ENCODE assay signal across 1 fruit fly cellular context in the genomic region with DNA sequence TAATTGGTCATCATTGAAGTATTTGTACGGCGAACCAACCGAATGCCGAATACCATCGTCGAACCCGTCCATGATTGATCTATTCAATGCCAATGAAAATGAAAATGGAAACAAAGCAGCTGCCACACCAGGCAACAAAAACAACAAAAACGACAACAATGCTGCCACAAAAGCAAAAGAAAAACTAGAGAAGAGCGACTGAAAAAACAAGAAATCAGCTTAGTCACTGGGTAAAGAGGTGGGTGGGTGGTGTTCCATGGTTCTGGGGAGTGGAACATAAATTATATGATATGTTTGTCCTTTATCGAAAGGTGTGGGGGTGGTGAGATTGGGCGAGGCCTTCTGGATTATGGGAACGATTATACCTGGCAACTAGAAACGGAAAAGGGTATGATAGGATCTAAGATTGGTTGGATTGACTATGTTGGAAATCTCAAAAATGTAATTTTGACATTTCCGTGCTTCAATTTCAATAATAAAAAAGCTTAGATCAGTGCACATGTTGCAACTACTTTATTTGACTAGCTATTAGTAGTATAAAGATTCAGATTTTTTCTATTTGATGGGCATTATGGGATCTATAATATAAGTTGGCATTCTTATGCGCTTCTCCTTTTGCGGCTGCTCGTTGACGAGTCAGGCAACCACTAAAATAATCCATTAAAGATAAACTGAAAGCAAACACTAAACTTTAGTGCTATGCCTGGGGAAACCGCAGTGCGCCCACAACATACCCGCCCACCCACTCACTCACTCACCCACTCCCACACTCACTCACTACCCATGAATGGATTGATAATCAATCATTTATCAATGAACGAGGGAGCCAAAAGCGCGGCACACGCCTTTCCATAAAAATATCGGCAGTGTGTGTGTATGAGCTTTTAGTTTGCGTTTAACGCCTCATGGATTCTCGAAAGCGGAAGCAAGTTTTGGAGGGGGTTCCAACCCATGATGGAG.
TF ChIP-seq lines count a peak whose summit lies in the region.

No protein-coding gene starts in this region.

TF ChIP-seq in whole organism, embryonic, 481 proteins besides CTCF, POLR2A, EP300 and RAD21 (continued from another document and continues in another):
- TF ChIP-seq jumu (GFP tag; optimal IDR thresholded peaks at IDR 0.05; lab: Kevin White, UChicago) (no peak), twi (tag; optimal IDR thresholded peaks at IDR 0.05; lab: Kevin White, UChicago) (no peak), pho (GFP tag; optimal IDR thresholded peaks at IDR 0.05; lab: Kevin White, UChicago) (no peak), her (GFP tag; optimal IDR thresholded peaks at IDR 0.05; lab: Kevin White, UChicago) (no peak), CG18764 (GFP tag; optimal IDR thresholded peaks at IDR 0.05; lab: Kevin White, UChicago) (no peak), crc (GFP tag; optimal IDR thresholded peaks at IDR 0.05; lab: Kevin White, UChicago) (no peak), CG42726 (GFP tag; IDR thresholded peaks at IDR 0.05; lab: Robert Waterston, UW; ENCODE audit: partially characterized antibody) (no peak), CG5953 (GFP tag; IDR thresholded peaks at IDR 0.05; lab: Robert Waterston, UW) (no peak), CG31441 (GFP tag; IDR thresholded peaks at IDR 0.05; lab: Robert Waterston, UW) (peak; percentile 55), Mrtf (GFP tag; IDR thresholded peaks at IDR 0.05; lab: Robert Waterston, UW) (no peak), Neu2 (GFP tag; optimal IDR thresholded peaks at IDR 0.05; lab: Kevin White, UChicago; ENCODE audit: borderline replicate concordance) (no peak), org-1 (GFP tag; optimal IDR thresholded peaks at IDR 0.05; lab: Kevin White, UChicago) (no peak), CG13624 (GFP tag; optimal IDR thresholded peaks at IDR 0.05; lab: Kevin White, UChicago) (no peak), luna (GFP tag; optimal IDR thresholded peaks at IDR 0.05; lab: Kevin White, UChicago) (no peak), Trl (optimal IDR thresholded peaks at IDR 0.05; lab: Kevin White, UChicago) (no peak), Trl (GFP tag; optimal IDR thresholded peaks at IDR 0.05; lab: Kevin White, UChicago) (no peak), CG13775 (GFP tag; optimal IDR thresholded peaks at IDR 0.05; lab: Kevin White, UChicago) (no peak), tll (GFP tag; optimal IDR thresholded peaks at IDR 0.05; lab: Kevin White, UChicago) (no peak), Dfd (GFP tag; optimal IDR thresholded peaks at IDR 0.05; lab: Kevin White, UChicago) (no peak), CG12155 (GFP tag; optimal IDR thresholded peaks at IDR 0.05; lab: Kevin White, UChicago) (no peak), pnt (GFP tag; optimal IDR thresholded peaks at IDR 0.05; lab: Kevin White, UChicago) (no peak), da (GFP tag; optimal IDR thresholded peaks at IDR 0.05; lab: Kevin White, UChicago) (no peak), Opbp (GFP tag; IDR thresholded peaks at IDR 0.05; lab: Robert Waterston, UW; ENCODE audit: partially characterized antibody) (no peak), pum (GFP tag; optimal IDR thresholded peaks at IDR 0.05; lab: Kevin White, UChicago) (no peak), hbn (GFP tag; IDR thresholded peaks at IDR 0.05; lab: Robert Waterston, UW; ENCODE audit: partially characterized antibody) (no peak), tio (GFP tag; optimal IDR thresholded peaks at IDR 0.05; lab: Kevin White, UChicago) (no peak), Hand (GFP tag; optimal IDR thresholded peaks at IDR 0.05; lab: Kevin White, UChicago) (no peak), CG10565 (GFP tag; optimal IDR thresholded peaks at IDR 0.05; lab: Kevin White, UChicago) (no peak), CHES-1-like (GFP tag; optimal IDR thresholded peaks at IDR 0.05; lab: Kevin White, UChicago) (no peak), CG17359 (tag; optimal IDR thresholded peaks at IDR 0.05; lab: Kevin White, UChicago) (peak; percentile 28), gce (GFP tag; IDR thresholded peaks at IDR 0.05; lab: Robert Waterston, UW) (no peak), chm (GFP tag; IDR thresholded peaks at IDR 0.05; lab: Robert Waterston, UW) (no peak), CrebB (tag; optimal IDR thresholded peaks at IDR 0.05; lab: Kevin White, UChicago) (no peak), Atf6 (GFP tag; IDR thresholded peaks at IDR 0.05; lab: Robert Waterston, UW) (no peak), sens (GFP tag; lab: Kevin White, UChicago) (peak; percentile 78), fu2 (GFP tag; optimal IDR thresholded peaks at IDR 0.05; lab: Kevin White, UChicago) (no peak), CG10209 (GFP tag; optimal IDR thresholded peaks at IDR 0.05; lab: Kevin White, UChicago) (peak; percentile 30), CG1647 (GFP tag; optimal IDR thresholded peaks at IDR 0.05; lab: Kevin White, UChicago) (no peak), Camta (GFP tag; optimal IDR thresholded peaks at IDR 0.05; lab: Kevin White, UChicago) (no peak), CG4730 (GFP tag; IDR thresholded peaks at IDR 0.05; lab: Robert Waterston, UW) (no peak), sug (tag; optimal IDR thresholded peaks at IDR 0.05; lab: Kevin White, UChicago) (peak; percentile 7), CG10321 (GFP tag; IDR thresholded peaks at IDR 0.05; lab: Robert Waterston, UW) (no peak), PHDP (tag; optimal IDR thresholded peaks at IDR 0.05; lab: Kevin White, UChicago) (peak; percentile 35), CG4707 (GFP tag; optimal IDR thresholded peaks at IDR 0.05; lab: Kevin White, UChicago) (no peak), ATbp (GFP tag; optimal IDR thresholded peaks at IDR 0.05; lab: Kevin White, UChicago) (peak; percentile 12), jing (GFP tag; optimal IDR thresholded peaks at IDR 0.05; lab: Kevin White, UChicago) (no peak), zen2 (GFP tag; IDR thresholded peaks at IDR 0.05; lab: Robert Waterston, UW; ENCODE audit: partially characterized antibody) (no peak; the same call in 2 of the 3 replicates), CG6813 (GFP tag; optimal IDR thresholded peaks at IDR 0.05; lab: Kevin White, UChicago) (no peak), CG1529 (GFP tag; optimal IDR thresholded peaks at IDR 0.05; lab: Kevin White, UChicago) (no peak), CG18011 (GFP tag; optimal IDR thresholded peaks at IDR 0.05; lab: Kevin White, UChicago) (no peak), grn (GFP tag; optimal IDR thresholded peaks at IDR 0.05; lab: Kevin White, UChicago) (peak; percentile 50), tna (GFP tag; IDR thresholded peaks at IDR 0.05; lab: Robert Waterston, UW; ENCODE audit: partially characterized antibody) (no peak), CG31365 (tag; optimal IDR thresholded peaks at IDR 0.05; lab: Kevin White, UChicago) (no peak), CG14014 (GFP tag; IDR thresholded peaks at IDR 0.05; lab: Robert Waterston, UW) (no peak), inv (GFP tag; IDR thresholded peaks at IDR 0.05; lab: Robert Waterston, UW; ENCODE audit: partially characterized antibody) (no peak), nmo (GFP tag; optimal IDR thresholded peaks at IDR 0.05; lab: Kevin White, UChicago) (no peak), CG14710 (tag; optimal IDR thresholded peaks at IDR 0.05; lab: Kevin White, UChicago) (peak; percentile 10), amos (GFP tag; IDR thresholded peaks at IDR 0.05; lab: Robert Waterston, UW; ENCODE audit: partially characterized antibody) (no peak), CG16863 (GFP tag; optimal IDR thresholded peaks at IDR 0.05; lab: Kevin White, UChicago) (no peak), CG43689 (GFP tag; IDR thresholded peaks at IDR 0.05; lab: Robert Waterston, UW) (no peak), pan (optimal IDR thresholded peaks at IDR 0.05; lab: Kevin White, UChicago) (no peak), pan (GFP tag; optimal IDR thresholded peaks at IDR 0.05 in 1 of 2, IDR thresholded peaks at IDR 0.05 in 1 of 2) (no peak), Side (GFP tag; optimal IDR thresholded peaks at IDR 0.05; lab: Kevin White, UChicago) (no peak), ato (GFP tag; IDR thresholded peaks at IDR 0.05; lab: Robert Waterston, UW; ENCODE audit: partially characterized antibody) (no peak), gsb-n (tag; optimal IDR thresholded peaks at IDR 0.05; lab: Kevin White, UChicago) (no peak), bbx (GFP tag; IDR thresholded peaks at IDR 0.05; lab: Robert Waterston, UW; ENCODE audit: partially characterized antibody) (no peak), eve (GFP tag; optimal IDR thresholded peaks at IDR 0.05; lab: Kevin White, UChicago) (peak in 1 of 2 experiments; percentile 43), D19A (tag; optimal IDR thresholded peaks at IDR 0.05; lab: Kevin White, UChicago) (peak; percentile 13), scrt (GFP tag; optimal IDR thresholded peaks at IDR 0.05; lab: Kevin White, UChicago) (no peak), CG17568 (GFP tag; optimal IDR thresholded peaks at IDR 0.05; lab: Kevin White, UChicago) (no peak), CG12071 (GFP tag; optimal IDR thresholded peaks at IDR 0.05; lab: Kevin White, UChicago) (no peak), hb (GFP tag; IDR thresholded peaks at IDR 0.05; lab: Robert Waterston, UW; ENCODE audit: partially characterized antibody) (0 out of 3 replicates have a peak, but pooled peaks have one; percentile 34), Hey (tag; optimal IDR thresholded peaks at IDR 0.05; lab: Kevin White, UChicago) (no peak), tgo (GFP tag; IDR thresholded peaks at IDR 0.05; lab: Robert Waterston, UW) (0 out of 3 replicates have a peak, but pooled peaks have one; percentile 21), Myb (GFP tag; optimal IDR thresholded peaks at IDR 0.05; lab: Kevin White, UChicago) (no peak), CG8089 (GFP tag; optimal IDR thresholded peaks at IDR 0.05; lab: Kevin White, UChicago) (no peak), Doc2 (GFP tag; IDR thresholded peaks at IDR 0.05; lab: Robert Waterston, UW) (no peak), CG11504 (tag; optimal IDR thresholded peaks at IDR 0.05; lab: Kevin White, UChicago) (peak; percentile 47), Eip74EF (GFP tag; optimal IDR thresholded peaks at IDR 0.05; lab: Kevin White, UChicago) (no peak), Asciz (GFP tag; optimal IDR thresholded peaks at IDR 0.05; lab: Kevin White, UChicago) (no peak), CG6854 (GFP tag; optimal IDR thresholded peaks at IDR 0.05; lab: Kevin White, UChicago) (no peak), Mad (GFP tag; optimal IDR thresholded peaks at IDR 0.05; lab: Kevin White, UChicago) (no peak), Lim3 (GFP tag; IDR thresholded peaks at IDR 0.05; lab: Robert Waterston, UW) (no peak), Ptx1 (GFP tag; IDR thresholded peaks at IDR 0.05; lab: Robert Waterston, UW) (no peak; the same call in 1 of the 2 replicates), CG3163 (GFP tag; optimal IDR thresholded peaks at IDR 0.05; lab: Kevin White, UChicago) (no peak), CG12744 (GFP tag; optimal IDR thresholded peaks at IDR 0.05; lab: Kevin White, UChicago) (no peak), cas (GFP tag; IDR thresholded peaks at IDR 0.05; lab: Robert Waterston, UW) (no peak), CG2678 (tag; optimal IDR thresholded peaks at IDR 0.05; lab: Kevin White, UChicago) (peak; percentile 39), Oli (tag; optimal IDR thresholded peaks at IDR 0.05; lab: Kevin White, UChicago) (peak; percentile 39), bab2 (GFP tag; optimal IDR thresholded peaks at IDR 0.05; lab: Kevin White, UChicago) (no peak), HmgZ (tag; optimal IDR thresholded peaks at IDR 0.05; lab: Kevin White, UChicago) (no peak), dati (GFP tag; IDR thresholded peaks at IDR 0.05; lab: Robert Waterston, UW) (no peak), aop (GFP tag; IDR thresholded peaks at IDR 0.05; lab: Robert Waterston, UW) (no peak), E2f1 (GFP tag; IDR thresholded peaks at IDR 0.05; lab: Robert Waterston, UW) (no peak), CG14965 (GFP tag; optimal IDR thresholded peaks at IDR 0.05; lab: Kevin White, UChicago; ENCODE audit: borderline replicate concordance) (no peak), mirr (GFP tag; optimal IDR thresholded peaks at IDR 0.05; lab: Kevin White, UChicago) (no peak), kni (GFP tag; optimal IDR thresholded peaks at IDR 0.05; lab: Kevin White, UChicago) (no peak), CG10654 (GFP tag; optimal IDR thresholded peaks at IDR 0.05; lab: Kevin White, UChicago) (no peak), eyg (GFP tag; optimal IDR thresholded peaks at IDR 0.05; lab: Kevin White, UChicago) (no peak), Dref (GFP tag; IDR thresholded peaks at IDR 0.05; lab: Robert Waterston, UW) (no peak), CG2116 (GFP tag; optimal IDR thresholded peaks at IDR 0.05; lab: Kevin White, UChicago) (no peak), tx (GFP tag; optimal IDR thresholded peaks at IDR 0.05; lab: Kevin White, UChicago) (no peak), grau (tag; optimal IDR thresholded peaks at IDR 0.05; lab: Kevin White, UChicago) (peak; percentile 25), CG18262 (tag; optimal IDR thresholded peaks at IDR 0.05; lab: Kevin White, UChicago) (peak; percentile 32), HmgD (GFP tag; optimal IDR thresholded peaks at IDR 0.05; lab: Kevin White, UChicago) (no peak), z (GFP tag; IDR thresholded peaks at IDR 0.05; lab: Robert Waterston, UW) (no peak), CG16813 (GFP tag; IDR thresholded peaks at IDR 0.05; lab: Robert Waterston, UW; ENCODE audit: partially characterized antibody) (no peak), CG3281 (GFP tag; optimal IDR thresholded peaks at IDR 0.05; lab: Kevin White, UChicago) (no peak), Dip3 (GFP tag; optimal IDR thresholded peaks at IDR 0.05; lab: Kevin White, UChicago) (no peak), tin (GFP tag; optimal IDR thresholded peaks at IDR 0.05; lab: Kevin White, UChicago) (no peak), CG31224 (GFP tag; IDR thresholded peaks at IDR 0.05; lab: Robert Waterston, UW) (no peak), CG8765 (GFP tag; IDR thresholded peaks at IDR 0.05; lab: Robert Waterston, UW) (no peak), Usf (GFP tag; optimal IDR thresholded peaks at IDR 0.05; lab: Kevin White, UChicago) (no peak), cato (GFP tag; optimal IDR thresholded peaks at IDR 0.05; lab: Kevin White, UChicago; ENCODE audit: borderline replicate concordance) (no peak), CG8944 (GFP tag; optimal IDR thresholded peaks at IDR 0.05; lab: Kevin White, UChicago) (no peak), Elba2 (GFP tag; optimal IDR thresholded peaks at IDR 0.05; lab: Kevin White, UChicago) (no peak), HLHmδ (GFP tag; optimal IDR thresholded peaks at IDR 0.05; lab: Kevin White, UChicago) (no peak), CG7963 (GFP tag; IDR thresholded peaks at IDR 0.05; lab: Robert Waterston, UW; ENCODE audit: partially characterized antibody) (no peak), CG10147 (GFP tag; optimal IDR thresholded peaks at IDR 0.05; lab: Kevin White, UChicago) (no peak), CG34422 (GFP tag; IDR thresholded peaks at IDR 0.05; lab: Robert Waterston, UW) (peak; percentile 47; the same call in 2 of the 3 replicates), nerfin-2 (GFP tag; IDR thresholded peaks at IDR 0.05; lab: Robert Waterston, UW; ENCODE audit: partially characterized antibody) (no peak), Ada2b (GFP tag; IDR thresholded peaks at IDR 0.05; lab: Robert Waterston, UW) (peak; percentile 13; the same call in 1 of the 2 replicates), stwl (tag; optimal IDR thresholded peaks at IDR 0.05; lab: Kevin White, UChicago) (no peak)
